Worm (Caenorhabditis elegans) whole organism, L1 larva: ENCODE data around the gene eif-3.D.

Experiments used
- C34B4.2 ChIP-seq: sonication (generic microtip); optimal IDR thresholded peaks from 2 replicates; lab custom pipeline; 2017; ENCODE audit warnings: mild to moderate bottlenecking, missing genetic modification characterization, missing compliant biosample characterization
- Y116A8C.19 ChIP-seq: sonication (generic microtip); optimal IDR thresholded peaks from 2 replicates; lab custom pipeline; 2016; ENCODE audit warnings: missing compliant biosample characterization, missing genetic modification characterization, borderline replicate concordance
- aha-1 ChIP-seq: fragments of 150-350 bp; optimal IDR thresholded peaks from 2 replicates; lab custom pipeline; 2014; ENCODE audit warnings: missing biosample characterization, missing genetic modification characterization
- aly-2 ChIP-seq: fragments of 150-350 bp; optimal IDR thresholded peaks from 2 replicates; lab custom pipeline; 2014; ENCODE audit warnings: missing biosample characterization, missing genetic modification characterization
- elt-2 ChIP-seq: sonication (generic microtip); optimal IDR thresholded peaks from 2 replicates; lab custom pipeline; 2016; ENCODE audit warnings: missing genetic modification characterization, mild to moderate bottlenecking, inconsistent platforms, missing compliant biosample characterization, missing genetic modification reagents
- lin-35 ChIP-seq, 2 experiments: fragments of 150-350 bp; optimal IDR thresholded peaks; 2 replicates each; lab custom pipeline; 2014; ENCODE audit warnings: missing biosample characterization in 2 of 2, missing genetic modification characterization in 2 of 2, missing genetic modification reagents in 2 of 2
- nhr-28 ChIP-seq: fragments of 150-350 bp; optimal IDR thresholded peaks from 2 replicates; lab custom pipeline; 2014; ENCODE audit warnings: missing biosample characterization, missing genetic modification characterization
- nhr-76 ChIP-seq: sonication (generic microtip); optimal IDR thresholded peaks from 2 replicates; lab custom pipeline; 2017; ENCODE audit warnings: missing biosample characterization, missing genetic modification characterization
- pax-3 ChIP-seq: fragments of 200-800 bp; sonication (Bioruptor generic); optimal IDR thresholded peaks from 2 replicates; lab custom pipeline; 2018; ENCODE audit warnings: mild to moderate bottlenecking, missing genetic modification characterization, moderate library complexity, missing compliant biosample characterization
- unc-62 ChIP-seq: fragments of 150-350 bp; optimal IDR thresholded peaks from 2 replicates; lab custom pipeline; 2014; ENCODE audit warnings: missing biosample characterization, missing genetic modification reagents, missing genetic modification characterization

DNA sequence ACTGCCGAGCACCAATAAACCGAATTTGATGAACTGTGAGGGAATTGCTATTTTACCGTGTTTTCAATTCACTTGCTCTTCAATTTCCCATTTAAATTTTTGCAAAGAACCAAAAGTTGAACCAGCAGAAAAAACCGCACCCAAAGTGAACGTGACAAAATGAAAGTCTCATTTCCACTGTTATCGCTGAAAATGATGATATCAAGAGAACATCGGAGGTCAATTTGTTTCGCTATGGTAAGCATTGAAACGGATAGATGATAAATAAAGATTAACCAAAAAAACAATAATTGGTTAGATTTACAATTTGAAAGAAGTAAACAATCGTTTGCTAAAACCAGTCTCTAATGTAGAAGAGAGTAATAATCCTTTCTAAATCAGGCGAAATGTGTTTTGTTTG lies 45.8 kb downstream of the eif-3.D start:
- no peak for TF ChIP-seq elt-2
- TF ChIP-seq Y116A8C.19 (tag; lab: Kevin White, UChicago), result no peak
- no peak for TF ChIP-seq C34B4.2
- TF ChIP-seq unc-62 (GFP tag; lab: Kevin White, UChicago), result no peak
- TF ChIP-seq aha-1 (tag; lab: Kevin White, UChicago), result no peak
- TF ChIP-seq lin-35 (GFP tag; optimal IDR thresholded peaks at IDR 0.05; lab: Kevin White, UChicago), result no peak
- no peak for TF ChIP-seq nhr-76 (tag; lab: Kevin White, UChicago)
- TF ChIP-seq aly-2 (tag; lab: Kevin White, UChicago), result no peak
- TF ChIP-seq nhr-28 (tag; lab: Kevin White, UChicago), result no peak
- no peak for TF ChIP-seq pax-3 (tag; lab: Kevin White, UChicago)
